Worm (Caenorhabditis elegans) whole organism, L4 larva: ENCODE data around the gene F53C3.7.

Experiments used
- R02D3.7 ChIP-seq: fragments of 150-350 bp; sonication (generic microtip); optimal IDR thresholded peaks from 3 replicates; lab custom pipeline; 2014; ENCODE audit warnings: missing biosample characterization, missing genetic modification characterization
- ZK546.5 ChIP-seq, 2 experiments: sonication (generic microtip); optimal IDR thresholded peaks; 2 replicates each; lab custom pipeline; 2017; ENCODE audit warnings: missing biosample characterization in 2 of 2, missing genetic modification characterization in 2 of 2
- ceh-82 ChIP-seq: sonication (generic microtip); optimal IDR thresholded peaks from 2 replicates; lab custom pipeline; 2017; ENCODE audit warnings: missing biosample characterization, missing genetic modification characterization
- hlh-30 ChIP-seq: sonication (generic microtip); optimal IDR thresholded peaks from 2 replicates; lab custom pipeline; 2017; ENCODE audit warnings: antibody characterized with exemption, mild to moderate bottlenecking, missing genetic modification characterization, missing compliant biosample characterization; ENCODE audit not compliant: insufficient read depth
- lin-13 ChIP-seq: fragments of 150-350 bp; optimal IDR thresholded peaks from 2 replicates; lab custom pipeline; 2014; ENCODE audit warnings: missing biosample characterization, missing genetic modification reagents, missing genetic modification characterization
- lin-39 ChIP-seq: fragments of 150-350 bp; optimal IDR thresholded peaks from 2 replicates; lab custom pipeline; 2014; ENCODE audit warnings: missing biosample characterization, missing genetic modification reagents, missing genetic modification characterization
- mdl-1 ChIP-seq, 2 experiments: fragments of 150-350 bp in 1 of 2; sonication (generic microtip) in 1 of 2; optimal IDR thresholded peaks; 2 replicates each; lab custom pipeline; 2014 to 2017; ENCODE audit warnings: missing biosample characterization in 2 of 2, missing genetic modification characterization in 2 of 2
- nhr-102 ChIP-seq: sonication (generic microtip); optimal IDR thresholded peaks from 2 replicates; lab custom pipeline; 2016; ENCODE audit warnings: mild to moderate bottlenecking, missing genetic modification characterization, moderate library complexity, missing compliant biosample characterization
- nhr-76 ChIP-seq: fragments of 150-350 bp; optimal IDR thresholded peaks from 2 replicates; lab custom pipeline; 2014; ENCODE audit warnings: missing biosample characterization, missing genetic modification characterization
- saeg-2 ChIP-seq: fragments of 200-800 bp; sonication (Bioruptor generic); IDR thresholded peaks from 2 replicates; pipeline ENCODE4 v1.3.6; 2022; ENCODE audit warnings: missing genetic modification reagents, missing genetic modification characterization, missing compliant biosample characterization
- set-16 ChIP-seq: fragments of 200-800 bp; sonication (Bioruptor generic); IDR thresholded peaks from 2 replicates; pipeline ENCODE4 v1.3.6; 2022; ENCODE audit warnings: missing genetic modification reagents, missing genetic modification characterization, missing compliant biosample characterization
- unc-130 ChIP-seq: sonication (generic microtip); optimal IDR thresholded peaks from 2 replicates; lab custom pipeline; 2016; ENCODE audit warnings: missing genetic modification reagents, missing genetic modification characterization, missing compliant biosample characterization
- unc-39 ChIP-seq: sonication (generic microtip); optimal IDR thresholded peaks from 2 replicates; lab custom pipeline; 2017; ENCODE audit warnings: missing biosample characterization, missing genetic modification characterization

ce11 chrII:3933640-3934039, 38.8 kb downstream of the F53C3.7 start, which contains the start of gene Y14H12B.2:
- TF ChIP-seq saeg-2 (no peak), ceh-82 (tag; lab: Kevin White, UChicago) (no peak), nhr-76 (tag; lab: Kevin White, UChicago) (no peak), R02D3.7 (tag; lab: Kevin White, UChicago) (no peak), mdl-1 (tag; optimal IDR thresholded peaks at IDR 0.05; lab: Kevin White, UChicago) (no peak), unc-39 (no peak), hlh-30 (no peak), ZK546.5 (tag; optimal IDR thresholded peaks at IDR 0.05; lab: Kevin White, UChicago) (no peak), lin-13 (GFP tag; lab: Kevin White, UChicago) (no peak), nhr-102 (no peak), lin-39 (tag; lab: Kevin White, UChicago) (no peak), set-16 (no peak), unc-130 (GFP tag; lab: Kevin White, UChicago) (no peak)
